Fruit fly (Drosophila melanogaster) whole organism, embryonic: ENCODE results near the gene CG43850.

Experiments used
- BEAF-32 ChIP-seq: fragments of 200-800 bp; sonication (Bioruptor generic); optimal IDR thresholded peaks from 3 replicates; lab custom pipeline; 2017; ENCODE audit warnings: missing biosample characterization, missing genetic modification characterization, mild to moderate bottlenecking, moderate library complexity, missing genetic modification reagents
- CG13775 ChIP-seq: fragments of 200-800 bp; sonication (Bioruptor generic); optimal IDR thresholded peaks from 3 replicates; lab custom pipeline; 2017; ENCODE audit warnings: missing biosample characterization, mild to moderate bottlenecking, missing genetic modification characterization
- CG14860 ChIP-seq: fragments of 200-800 bp; sonication (Bioruptor generic); IDR thresholded peaks from 3 replicates; pipeline ENCODE4 v1.3.6; 2022; ENCODE audit warnings: missing biosample characterization, missing genetic modification characterization; ENCODE audit not compliant: partially characterized antibody
- CG15601 ChIP-seq: fragments of 200-800 bp; sonication (Bioruptor generic); optimal IDR thresholded peaks from 3 replicates; lab custom pipeline; 2019; ENCODE audit warnings: missing biosample characterization, mild to moderate bottlenecking, missing genetic modification characterization, moderate library complexity
- CG1603 ChIP-seq: fragments of 200-800 bp; sonication (Bioruptor generic); optimal IDR thresholded peaks from 2 replicates; lab custom pipeline; 2019; ENCODE audit warnings: missing biosample characterization, mild to moderate bottlenecking, missing genetic modification characterization, moderate library complexity
- CG18262 ChIP-seq: fragments of 200-800 bp; optimal IDR thresholded peaks from 3 replicates; lab custom pipeline; 2019; ENCODE audit warnings: missing biosample characterization, mild to moderate bottlenecking, missing genetic modification characterization, moderate library complexity
- CG31441 ChIP-seq: fragments of 200-800 bp; sonication (Bioruptor generic); IDR thresholded peaks from 2 replicates; pipeline ENCODE4 v1.3.6; 2022; ENCODE audit warnings: missing biosample characterization, missing genetic modification characterization
- CG3163 ChIP-seq: fragments of 200-800 bp; sonication (Bioruptor generic); optimal IDR thresholded peaks from 3 replicates; lab custom pipeline; 2016; ENCODE audit warnings: missing biosample characterization, missing genetic modification characterization
- CG3995 ChIP-seq: fragments of 200-800 bp; sonication (Bioruptor generic); optimal IDR thresholded peaks from 3 replicates; lab custom pipeline; 2016; ENCODE audit warnings: missing biosample characterization, missing genetic modification characterization
- CG4328 ChIP-seq: fragments of 200-800 bp; sonication (Bioruptor generic); optimal IDR thresholded peaks from 3 replicates; lab custom pipeline; 2017; ENCODE audit warnings: missing biosample characterization, missing genetic modification reagents, missing genetic modification characterization
- CG5953 ChIP-seq: fragments of 200-800 bp; sonication (Bioruptor generic); IDR thresholded peaks from 2 replicates; pipeline ENCODE4 v1.3.6; 2022; ENCODE audit warnings: missing biosample characterization, missing genetic modification characterization
- CG6765 ChIP-seq: fragments of 200-800 bp; sonication (Bioruptor generic); optimal IDR thresholded peaks from 3 replicates; lab custom pipeline; 2017; ENCODE audit warnings: missing biosample characterization, mild to moderate bottlenecking, missing genetic modification characterization
- Chrac-16 ChIP-seq: fragments of 200-800 bp; sonication (Bioruptor generic); optimal IDR thresholded peaks from 3 replicates; lab custom pipeline; 2016; ENCODE audit warnings: missing biosample characterization, missing genetic modification characterization
- Dp ChIP-seq: fragments of 200-800 bp; sonication (Bioruptor generic); optimal IDR thresholded peaks from 2 replicates; lab custom pipeline; 2018; ENCODE audit warnings: missing biosample characterization, mild to moderate bottlenecking, missing genetic modification characterization, moderate library complexity
- Elba2 ChIP-seq: fragments of 200-800 bp; sonication (Bioruptor generic); optimal IDR thresholded peaks from 3 replicates; lab custom pipeline; 2016; ENCODE audit warnings: missing biosample characterization, missing genetic modification characterization
- Hr3 ChIP-seq: fragments of 200-800 bp; sonication (Bioruptor generic); optimal IDR thresholded peaks from 3 replicates; lab custom pipeline; 2016; ENCODE audit warnings: missing biosample characterization, missing genetic modification characterization
- Lim3 ChIP-seq: fragments of 200-800 bp; sonication (Bioruptor generic); IDR thresholded peaks from 2 replicates; pipeline ENCODE4 v1.3.6; 2022; ENCODE audit warnings: missing biosample characterization, missing genetic modification characterization
- Mad ChIP-seq: fragments of 200-800 bp; sonication (Bioruptor generic); optimal IDR thresholded peaks from 2 replicates; lab custom pipeline; 2016; ENCODE audit warnings: missing biosample characterization, missing genetic modification characterization
- Mes4 ChIP-seq: fragments of 200-800 bp; sonication (Bioruptor generic); optimal IDR thresholded peaks from 2 replicates; lab custom pipeline; 2016; ENCODE audit warnings: missing biosample characterization, missing genetic modification characterization
- Oli ChIP-seq: fragments of 200-800 bp; sonication (Bioruptor generic); optimal IDR thresholded peaks from 2 replicates; lab custom pipeline; 2018; ENCODE audit warnings: missing biosample characterization, mild to moderate bottlenecking, missing genetic modification characterization, moderate library complexity
- Scr ChIP-seq: fragments of 200-800 bp; sonication (Bioruptor generic); IDR thresholded peaks from 2 replicates; pipeline ENCODE4 v1.3.6; 2022; ENCODE audit warnings: missing biosample characterization, missing genetic modification characterization; ENCODE audit not compliant: partially characterized antibody
- Six4 ChIP-seq: fragments of 200-800 bp; sonication (Bioruptor generic); optimal IDR thresholded peaks from 2 replicates; lab custom pipeline; 2016; ENCODE audit warnings: missing biosample characterization, missing genetic modification characterization
- Stat92E ChIP-seq, 3 experiments: fragments of >200 bp in 2 of 3; fragments of 200-800 bp in 1 of 3; sonication (Bioruptor generic) in 1 of 3; optimal IDR thresholded peaks; 2 replicates each; lab custom pipeline; 2017 to 2019; ENCODE audit warnings: missing biosample characterization in 3 of 3, missing genetic modification characterization in 3 of 3, mild to moderate bottlenecking in 1 of 3, moderate library complexity in 1 of 3
- Xrp1 ChIP-seq: fragments of 200-800 bp; sonication (Bioruptor generic); IDR thresholded peaks from 2 replicates; pipeline ENCODE4 v1.3.6; 2022; ENCODE audit warnings: missing biosample characterization, missing genetic modification characterization
- br ChIP-seq: fragments of >200 bp; optimal IDR thresholded peaks from 2 replicates; lab custom pipeline; 2017
- cato ChIP-seq: fragments of 200-800 bp; sonication (Bioruptor generic); optimal IDR thresholded peaks from 2 replicates; lab custom pipeline; 2016; ENCODE audit warnings: missing biosample characterization, missing genetic modification characterization, borderline replicate concordance
- dan ChIP-seq: fragments of 200-800 bp; sonication (Bioruptor generic); IDR thresholded peaks from 2 replicates; pipeline ENCODE4 v1.3.6; 2022; ENCODE audit warnings: missing biosample characterization, missing genetic modification characterization
- en ChIP-seq: fragments of 200-800 bp; sonication (Bioruptor generic); optimal IDR thresholded peaks from 2 replicates; lab custom pipeline; 2016; ENCODE audit warnings: missing biosample characterization, missing genetic modification characterization
- eve ChIP-seq, 2 experiments: fragments of >200 bp; optimal IDR thresholded peaks; 2 replicates each; lab custom pipeline; 2017; ENCODE audit warnings: missing biosample characterization in 2 of 2, missing genetic modification characterization in 2 of 2
- eyg ChIP-seq: fragments of 200-800 bp; sonication (Bioruptor generic); optimal IDR thresholded peaks from 3 replicates; lab custom pipeline; 2016; ENCODE audit warnings: missing biosample characterization, missing genetic modification characterization
- fu2 ChIP-seq: fragments of 200-800 bp; sonication (Bioruptor generic); optimal IDR thresholded peaks from 2 replicates; lab custom pipeline; 2016; ENCODE audit warnings: missing biosample characterization, missing genetic modification characterization
- hb ChIP-seq: fragments of 200-800 bp; sonication (Bioruptor generic); IDR thresholded peaks from 3 replicates; pipeline ENCODE4 v1.3.6; 2022; ENCODE audit warnings: missing biosample characterization, missing genetic modification characterization; ENCODE audit not compliant: partially characterized antibody
- jing ChIP-seq: fragments of 200-800 bp; sonication (Bioruptor generic); optimal IDR thresholded peaks from 2 replicates; lab custom pipeline; 2018; ENCODE audit warnings: missing biosample characterization, mild to moderate bottlenecking, missing genetic modification characterization
- klu ChIP-seq: fragments of 200-800 bp; sonication (Bioruptor generic); IDR thresholded peaks from 2 replicates; pipeline ENCODE4 v1.3.6; 2022; ENCODE audit warnings: missing biosample characterization, missing genetic modification characterization
- lola ChIP-seq, 3 experiments: fragments of >200 bp in 2 of 3; fragments of 200-800 bp in 1 of 3; sonication (Bioruptor generic) in 1 of 3; optimal IDR thresholded peaks; 2 replicates each; lab custom pipeline; 2017 to 2019; ENCODE audit warnings: missing biosample characterization in 3 of 3, missing genetic modification characterization in 3 of 3, mild to moderate bottlenecking in 1 of 3, moderate library complexity in 1 of 3
- mam ChIP-seq: fragments of 200-800 bp; sonication (Bioruptor generic); optimal IDR thresholded peaks from 3 replicates; lab custom pipeline; 2016; ENCODE audit warnings: missing biosample characterization, missing genetic modification characterization
- mirr ChIP-seq: fragments of 200-800 bp; sonication (Bioruptor generic); optimal IDR thresholded peaks from 3 replicates; lab custom pipeline; 2018; ENCODE audit warnings: missing biosample characterization, mild to moderate bottlenecking, missing genetic modification characterization
- nom ChIP-seq: fragments of 200-800 bp; sonication (Bioruptor generic); optimal IDR thresholded peaks from 2 replicates; lab custom pipeline; 2017; ENCODE audit warnings: missing biosample characterization, missing genetic modification characterization, mild to moderate bottlenecking, moderate library complexity, missing genetic modification reagents
- peb ChIP-seq: fragments of 200-800 bp; sonication (Bioruptor generic); IDR thresholded peaks from 2 replicates; pipeline ENCODE4 v1.3.6; 2022; ENCODE audit warnings: missing biosample characterization, missing genetic modification characterization
- pita ChIP-seq: fragments of 200-800 bp; sonication (Bioruptor generic); optimal IDR thresholded peaks from 2 replicates; lab custom pipeline; 2017; ENCODE audit warnings: missing biosample characterization, mild to moderate bottlenecking, missing genetic modification characterization
- pnt ChIP-seq: fragments of 200-800 bp; sonication (Bioruptor generic); optimal IDR thresholded peaks from 3 replicates; lab custom pipeline; 2016; ENCODE audit warnings: missing biosample characterization, missing genetic modification characterization
- run ChIP-seq: fragments of 200-800 bp; sonication (Bioruptor generic); optimal IDR thresholded peaks from 3 replicates; lab custom pipeline; 2018; ENCODE audit warnings: missing biosample characterization, mild to moderate bottlenecking, missing genetic modification characterization
- sc ChIP-seq, 3 experiments: fragments of >200 bp in 2 of 3; fragments of 200-800 bp in 1 of 3; sonication (Bioruptor generic) in 1 of 3; optimal IDR thresholded peaks; 2 replicates in 2 of 3; 3 replicates in 1 of 3; lab custom pipeline; 2017; ENCODE audit warnings: mild to moderate bottlenecking in 1 of 3, missing biosample characterization in 1 of 3, missing genetic modification characterization in 1 of 3, missing genetic modification reagents in 1 of 3
- seq ChIP-seq: fragments of 200-800 bp; sonication (Bioruptor generic); IDR thresholded peaks from 2 replicates; pipeline ENCODE4 v1.3.6; 2022; ENCODE audit warnings: missing biosample characterization, missing genetic modification characterization
- shn ChIP-seq: fragments of 200-800 bp; sonication (Bioruptor generic); optimal IDR thresholded peaks from 3 replicates; lab custom pipeline; 2016; ENCODE audit warnings: missing biosample characterization, missing genetic modification characterization
- tna ChIP-seq: fragments of 200-800 bp; sonication (Bioruptor generic); IDR thresholded peaks from 2 replicates; pipeline ENCODE4 v1.3.6; 2022; ENCODE audit warnings: missing biosample characterization, missing genetic modification characterization; ENCODE audit not compliant: partially characterized antibody
- trem ChIP-seq: fragments of 200-800 bp; optimal IDR thresholded peaks from 3 replicates; lab custom pipeline; 2019; ENCODE audit warnings: missing biosample characterization, mild to moderate bottlenecking, missing genetic modification characterization, moderate library complexity
- vnd ChIP-seq: fragments of 200-800 bp; sonication (Bioruptor generic); IDR thresholded peaks from 3 replicates; pipeline ENCODE4 v1.3.6; 2022; ENCODE audit warnings: missing biosample characterization, missing genetic modification characterization; ENCODE audit not compliant: partially characterized antibody
- z ChIP-seq: fragments of 200-800 bp; sonication (Bioruptor generic); IDR thresholded peaks from 3 replicates; pipeline ENCODE4 v1.3.6; 2022; ENCODE audit warnings: missing biosample characterization, missing genetic modification characterization

Gene CG43850

DNA sequence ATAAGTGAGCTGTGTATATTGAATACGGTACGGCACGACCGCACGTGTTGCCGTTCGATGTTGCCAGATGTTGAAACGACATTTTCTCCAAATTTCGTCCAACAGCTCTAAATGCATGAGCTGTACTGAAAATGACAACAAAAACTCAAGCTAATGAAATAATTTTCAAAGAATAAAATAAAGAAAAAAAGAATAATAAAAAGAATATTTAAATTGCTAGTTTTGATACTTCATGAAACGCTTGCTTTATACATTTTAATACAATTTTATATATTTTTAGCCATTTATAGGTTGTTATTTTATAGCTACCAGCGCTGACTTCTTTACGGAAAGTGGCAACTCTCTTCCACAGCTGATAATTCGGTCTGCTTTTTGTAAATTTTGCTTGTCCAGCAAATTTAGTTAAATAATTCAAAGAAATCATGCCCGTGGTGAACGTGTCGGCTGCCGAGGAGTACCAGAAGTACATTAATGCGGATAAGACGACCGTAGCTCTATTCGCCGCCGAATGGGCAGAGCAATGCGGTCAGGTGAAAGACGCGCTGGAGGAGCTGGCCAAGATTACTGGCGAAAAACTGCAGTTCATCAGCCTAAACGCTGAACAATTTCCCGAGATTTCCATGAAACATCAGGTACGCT lies 49.0 kb upstream of the CG43850 start, which contains the start of the genes Nnp-1 and Grx3 (continued):
- TF ChIP-seq CG15601 (tag; lab: Kevin White, UChicago) = no peak
- peak; percentile 44 for TF ChIP-seq CG13775
- peak; percentile 10 for TF ChIP-seq Six4 (GFP tag; lab: Kevin White, UChicago)
- TF ChIP-seq CG1603 (tag; lab: Kevin White, UChicago) = no peak
- TF ChIP-seq Hr3 (GFP tag; lab: Kevin White, UChicago) = peak; percentile 70
- peak; percentile 41 for TF ChIP-seq BEAF-32 (GFP tag; lab: Kevin White, UChicago)
- peak; percentile 33 for TF ChIP-seq mam
- no peak for TF ChIP-seq pita (GFP tag; lab: Kevin White, UChicago)
- TF ChIP-seq Xrp1 = peak; percentile 58
- TF ChIP-seq Mad = peak; percentile 37
- TF ChIP-seq cato = no peak
- TF ChIP-seq sc (optimal IDR thresholded peaks at IDR 0.05; lab: Kevin White, UChicago) = no peak
- TF ChIP-seq sc (GFP tag; optimal IDR thresholded peaks at IDR 0.05; lab: Kevin White, UChicago) = no peak
- TF ChIP-seq br (lab: Kevin White, UChicago) = no peak
- TF ChIP-seq Elba2 (GFP tag; lab: Kevin White, UChicago) = no peak
- peak; percentile 27 for TF ChIP-seq Oli (tag; lab: Kevin White, UChicago)
- TF ChIP-seq Dp = peak; percentile 1
- no peak for TF ChIP-seq CG3163 (GFP tag; lab: Kevin White, UChicago)
- TF ChIP-seq jing (GFP tag; lab: Kevin White, UChicago) = no peak
- peak; percentile 34 for TF ChIP-seq CG4328 (GFP tag; lab: Kevin White, UChicago)
- peak; percentile 35 for TF ChIP-seq Chrac-16 (GFP tag; lab: Kevin White, UChicago)
- TF ChIP-seq en (GFP tag; lab: Kevin White, UChicago) = no peak
- no peak for TF ChIP-seq CG5953 (GFP tag; lab: Robert Waterston, UW)
- no peak for TF ChIP-seq hb (GFP tag; lab: Robert Waterston, UW)
- TF ChIP-seq seq (GFP tag; lab: Robert Waterston, UW) = no peak
- TF ChIP-seq nom = no peak
- TF ChIP-seq mirr (GFP tag; lab: Kevin White, UChicago) = no peak
- TF ChIP-seq vnd (GFP tag; lab: Robert Waterston, UW) = no peak
- TF ChIP-seq eve (GFP tag; optimal IDR thresholded peaks at IDR 0.05; lab: Kevin White, UChicago) = no peak
- no peak for TF ChIP-seq peb (GFP tag; lab: Robert Waterston, UW)
- no peak for TF ChIP-seq pnt (GFP tag; lab: Kevin White, UChicago)
- no peak for TF ChIP-seq shn (GFP tag; lab: Kevin White, UChicago)
- no peak for TF ChIP-seq CG14860 (GFP tag; lab: Robert Waterston, UW)
- TF ChIP-seq Mes4 (GFP tag; lab: Kevin White, UChicago) = no peak
- TF ChIP-seq eyg (GFP tag; lab: Kevin White, UChicago) = no peak
- no peak for TF ChIP-seq Stat92E (GFP tag; optimal IDR thresholded peaks at IDR 0.05; lab: Kevin White, UChicago)
- no peak for TF ChIP-seq run (tag; lab: Kevin White, UChicago)
- TF ChIP-seq Lim3 (GFP tag; lab: Robert Waterston, UW) = no peak
- TF ChIP-seq CG3995 = no peak
- no peak for TF ChIP-seq lola (GFP tag; optimal IDR thresholded peaks at IDR 0.05; lab: Kevin White, UChicago)
- TF ChIP-seq tna (GFP tag; lab: Robert Waterston, UW) = 0 out of 2 replicates have a peak, but pooled peaks have one; percentile 12
- peak; percentile 75 for TF ChIP-seq trem
- no peak for TF ChIP-seq CG18262 (tag; lab: Kevin White, UChicago)
- no peak for TF ChIP-seq z
- no peak for TF ChIP-seq CG31441 (GFP tag; lab: Robert Waterston, UW)
- TF ChIP-seq klu (GFP tag; lab: Robert Waterston, UW) = peak; percentile 14; the same call in 1 of the 2 replicates
- no peak for TF ChIP-seq Scr (GFP tag; lab: Robert Waterston, UW)
- TF ChIP-seq fu2 (GFP tag; lab: Kevin White, UChicago) = no peak
- no peak for TF ChIP-seq CG6765 (GFP tag; lab: Kevin White, UChicago)
- TF ChIP-seq dan (GFP tag; lab: Robert Waterston, UW) = no peak
